Worm (Caenorhabditis elegans) whole organism, L2 larva: ENCODE results near the gene oac-21.

ENCODE experiments used
- R02D3.7 ChIP-seq: fragments of 150-350 bp; optimal IDR thresholded peaks from 2 replicates; lab custom pipeline; 2014; ENCODE audit warnings: missing biosample characterization, missing genetic modification characterization
- ZK546.5 ChIP-seq: sonication (generic microtip); optimal IDR thresholded peaks from 2 replicates; lab custom pipeline; 2017; ENCODE audit warnings: missing biosample characterization, missing genetic modification characterization
- ama-1 ChIP-seq: fragments of 150-350 bp; optimal IDR thresholded peaks from 2 replicates; lab custom pipeline; 2018; ENCODE audit warnings: inconsistent platforms
- ceh-82 ChIP-seq: fragments of 150-350 bp; optimal IDR thresholded peaks from 2 replicates; lab custom pipeline; 2014; ENCODE audit warnings: missing biosample characterization, missing genetic modification characterization
- crh-2 ChIP-seq: sonication (generic microtip); optimal IDR thresholded peaks from 2 replicates; lab custom pipeline; 2017; ENCODE audit warnings: missing biosample characterization, missing genetic modification characterization
- lin-13 ChIP-seq: fragments of 150-350 bp; optimal IDR thresholded peaks from 2 replicates; lab custom pipeline; 2014; ENCODE audit warnings: missing biosample characterization, missing genetic modification reagents, missing genetic modification characterization
- lin-39 ChIP-seq: fragments of 150-350 bp; optimal IDR thresholded peaks from 2 replicates; lab custom pipeline; 2014; ENCODE audit warnings: missing biosample characterization, missing genetic modification reagents, missing genetic modification characterization
- nhr-12 ChIP-seq: fragments of 150-350 bp; optimal IDR thresholded peaks from 2 replicates; lab custom pipeline; 2014; ENCODE audit warnings: missing biosample characterization, missing genetic modification characterization
- nhr-23 ChIP-seq: fragments of 150-350 bp; optimal IDR thresholded peaks from 2 replicates; lab custom pipeline; 2014; ENCODE audit warnings: missing biosample characterization, missing genetic modification reagents, missing genetic modification characterization
- nhr-77 ChIP-seq: fragments of 150-350 bp; optimal IDR thresholded peaks from 2 replicates; lab custom pipeline; 2014; ENCODE audit warnings: missing biosample characterization, missing genetic modification characterization
- snpc-4 ChIP-seq: fragments of 150-350 bp; optimal IDR thresholded peaks from 2 replicates; lab custom pipeline; 2014; ENCODE audit warnings: missing biosample characterization, missing genetic modification characterization
- unc-62 ChIP-seq: fragments of 150-350 bp; optimal IDR thresholded peaks from 2 replicates; lab custom pipeline; 2014; ENCODE audit warnings: missing biosample characterization, missing genetic modification reagents, missing genetic modification characterization
- ztf-4 ChIP-seq: fragments of 150-350 bp; optimal IDR thresholded peaks from 2 replicates; lab custom pipeline; 2014; ENCODE audit warnings: missing biosample characterization, missing genetic modification characterization

DNA sequence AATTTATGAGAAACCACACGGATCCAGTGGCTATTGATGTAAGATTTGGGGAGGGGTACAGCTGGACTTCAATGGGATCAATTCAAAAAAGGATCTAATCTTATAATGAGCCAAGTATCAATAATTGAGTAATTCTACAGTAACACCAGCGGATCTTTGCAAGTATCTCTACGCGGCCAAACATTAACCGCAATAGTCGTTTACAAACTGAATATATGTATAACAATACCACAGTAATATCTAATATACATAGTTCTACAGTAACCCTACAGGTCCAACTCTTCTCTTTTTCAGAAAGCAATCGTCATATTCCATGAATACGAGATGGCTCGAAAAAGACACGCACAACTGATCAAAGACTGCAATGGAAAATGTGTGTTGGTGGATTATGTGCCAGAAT, 3.0 kb downstream of the oac-21 start, which contains the start of gene F56D6.9:
- TF ChIP-seq nhr-23 (tag; lab: Kevin White, UChicago) (no peak), lin-39 (tag; lab: Kevin White, UChicago) (no peak), R02D3.7 (no peak), snpc-4 (tag; lab: Kevin White, UChicago) (no peak), unc-62 (GFP tag; lab: Kevin White, UChicago) (no peak), lin-13 (GFP tag; lab: Kevin White, UChicago) (no peak), ceh-82 (tag; lab: Kevin White, UChicago) (no peak), nhr-77 (no peak), ama-1 (lab: Kevin White, UChicago) (no peak), nhr-12 (tag; lab: Kevin White, UChicago) (no peak), crh-2 (tag; lab: Kevin White, UChicago) (no peak), ztf-4 (no peak), ZK546.5 (no peak)
